Worm (Caenorhabditis elegans) whole organism, L4 larva: ENCODE results near the gene T24D5.4.

Source experiments
- D1046.2 ChIP-seq: fragments of 200-800 bp; sonication (Bioruptor generic); IDR thresholded peaks from 2 replicates; pipeline ENCODE4 v1.3.6; 2022; ENCODE audit warnings: missing genetic modification characterization, missing compliant biosample characterization
- F44E2.7 ChIP-seq: fragments of 200-800 bp; sonication (Bioruptor generic); IDR thresholded peaks from 2 replicates; pipeline ENCODE4 v2.1.2; 2022; ENCODE audit warnings: missing genetic modification characterization, missing compliant biosample characterization
- F49E8.2 ChIP-seq: sonication (generic microtip); optimal IDR thresholded peaks from 2 replicates; lab custom pipeline; 2016; ENCODE audit warnings: missing compliant biosample characterization, mild to moderate bottlenecking, missing genetic modification characterization, borderline replicate concordance
- T20F7.1 ChIP-seq: fragments of 200-800 bp; sonication (Bioruptor generic); optimal IDR thresholded peaks from 2 replicates; lab custom pipeline; 2018; ENCODE audit warnings: mild to moderate bottlenecking, missing genetic modification characterization, missing compliant biosample characterization
- T26A8.4 ChIP-seq: fragments of 200-800 bp; sonication (Bioruptor generic); IDR thresholded peaks from 2 replicates; pipeline ENCODE4 v1.3.6; 2022; ENCODE audit warnings: missing genetic modification characterization, missing compliant biosample characterization
- Y48G9A.11 ChIP-seq: fragments of 200-800 bp; sonication (Bioruptor generic); IDR thresholded peaks from 2 replicates; pipeline ENCODE4 v1.3.6; 2022; ENCODE audit warnings: missing genetic modification reagents, missing genetic modification characterization, missing compliant biosample characterization
- Y75B8A.6 ChIP-seq: fragments of 200-800 bp; sonication (Bioruptor generic); IDR thresholded peaks from 2 replicates; pipeline ENCODE4 v1.3.6; 2022; ENCODE audit warnings: missing genetic modification reagents, missing genetic modification characterization, missing compliant biosample characterization
- arid-1 ChIP-seq: fragments of 200-800 bp; sonication (Bioruptor generic); conservative IDR thresholded peaks from 2 replicates; pipeline ENCODE4 v1.3.6; 2022; ENCODE audit warnings: missing genetic modification reagents, missing genetic modification characterization, missing compliant biosample characterization
- ceh-28 ChIP-seq: fragments of 150-350 bp; optimal IDR thresholded peaks from 2 replicates; lab custom pipeline; 2014; ENCODE audit warnings: missing biosample characterization, missing genetic modification reagents, missing genetic modification characterization
- ceh-32 ChIP-seq: sonication (generic microtip); optimal IDR thresholded peaks from 2 replicates; lab custom pipeline; 2016; ENCODE audit warnings: mild to moderate bottlenecking, missing genetic modification characterization, missing compliant biosample characterization; ENCODE audit not compliant: poor library complexity
- ceh-44 ChIP-seq: fragments of 200-800 bp; sonication (Bioruptor generic); IDR thresholded peaks from 2 replicates; pipeline ENCODE4 v1.3.6; 2022; ENCODE audit warnings: missing genetic modification reagents, missing genetic modification characterization, missing compliant biosample characterization
- ceh-62 ChIP-seq: sonication (generic microtip); optimal IDR thresholded peaks from 2 replicates; lab custom pipeline; 2017; ENCODE audit warnings: missing biosample characterization, missing genetic modification characterization
- cey-2 ChIP-seq: sonication (generic microtip); optimal IDR thresholded peaks from 3 replicates; lab custom pipeline; 2017; ENCODE audit warnings: missing genetic modification characterization, mild to moderate bottlenecking, missing compliant biosample characterization, antibody characterized with exemption, borderline replicate concordance; ENCODE audit not compliant: insufficient read depth
- ctbp-1 ChIP-seq: fragments of 200-800 bp; sonication (Bioruptor generic); IDR thresholded peaks from 2 replicates; pipeline ENCODE4 v1.3.6; 2022; ENCODE audit warnings: missing genetic modification reagents, missing genetic modification characterization, missing compliant biosample characterization
- daf-12 ChIP-seq: fragments of 150-350 bp; optimal IDR thresholded peaks from 2 replicates; lab custom pipeline; 2014; ENCODE audit warnings: missing biosample characterization, missing genetic modification reagents, missing genetic modification characterization
- daf-8 ChIP-seq: fragments of 200-800 bp; sonication (Bioruptor generic); IDR thresholded peaks from 2 replicates; pipeline ENCODE4 v1.3.6; 2022; ENCODE audit warnings: missing genetic modification characterization, missing compliant biosample characterization
- dmd-6 ChIP-seq: fragments of 200-800 bp; sonication (Bioruptor generic); IDR thresholded peaks from 2 replicates; pipeline ENCODE4 v1.3.6; 2022; ENCODE audit warnings: missing genetic modification reagents, missing genetic modification characterization, missing compliant biosample characterization
- duxl-1 ChIP-seq: sonication (generic microtip); optimal IDR thresholded peaks from 2 replicates; lab custom pipeline; 2016; ENCODE audit warnings: mild to moderate bottlenecking, missing genetic modification characterization, moderate library complexity, missing compliant biosample characterization; ENCODE audit not compliant: poor library complexity
- egl-43 ChIP-seq: fragments of 200-800 bp; sonication (Bioruptor generic); IDR thresholded peaks from 2 replicates; pipeline ENCODE4 v1.3.6; 2022; ENCODE audit warnings: missing genetic modification reagents, missing genetic modification characterization, missing compliant biosample characterization
- fkh-10 ChIP-seq: fragments of 150-350 bp; optimal IDR thresholded peaks from 2 replicates; lab custom pipeline; 2014; ENCODE audit warnings: missing biosample characterization, missing genetic modification reagents, missing genetic modification characterization
- gei-8 ChIP-seq: fragments of 200-800 bp; sonication (Bioruptor generic); optimal IDR thresholded peaks from 2 replicates; lab custom pipeline; 2018; ENCODE audit warnings: mild to moderate bottlenecking, missing genetic modification characterization, missing compliant biosample characterization
- hlh-11 ChIP-seq: fragments of 200-800 bp; sonication (Bioruptor generic); optimal IDR thresholded peaks from 2 replicates; lab custom pipeline; 2018; ENCODE audit warnings: mild to moderate bottlenecking, missing genetic modification characterization, missing compliant biosample characterization
- hlh-30 ChIP-seq: sonication (generic microtip); optimal IDR thresholded peaks from 2 replicates; lab custom pipeline; 2017; ENCODE audit warnings: antibody characterized with exemption, mild to moderate bottlenecking, missing genetic modification characterization, missing compliant biosample characterization; ENCODE audit not compliant: insufficient read depth
- hmg-1.1 ChIP-seq: fragments of 200-800 bp; sonication (Bioruptor generic); IDR thresholded peaks from 2 replicates; pipeline ENCODE4 v1.3.6; 2022; ENCODE audit warnings: missing genetic modification reagents, missing genetic modification characterization, missing compliant biosample characterization
- lim-7 ChIP-seq: fragments of 200-800 bp; sonication (Bioruptor generic); IDR thresholded peaks from 2 replicates; pipeline ENCODE4 v1.3.6; 2022; ENCODE audit warnings: missing genetic modification characterization, missing compliant biosample characterization
- lin-15B ChIP-seq: fragments of 150-350 bp; sonication (generic microtip); optimal IDR thresholded peaks from 3 replicates; lab custom pipeline; 2014; ENCODE audit warnings: missing biosample characterization, missing genetic modification characterization
- lin-29 ChIP-seq: fragments of 200-800 bp; sonication (Bioruptor generic); IDR thresholded peaks from 2 replicates; pipeline ENCODE4 v1.3.6; 2022; ENCODE audit warnings: missing genetic modification reagents, missing genetic modification characterization, missing compliant biosample characterization
- lin-39 ChIP-seq: fragments of 150-350 bp; optimal IDR thresholded peaks from 2 replicates; lab custom pipeline; 2014; ENCODE audit warnings: missing biosample characterization, missing genetic modification reagents, missing genetic modification characterization
- lir-3 ChIP-seq: sonication (generic microtip); optimal IDR thresholded peaks from 2 replicates; lab custom pipeline; 2016; ENCODE audit warnings: mild to moderate bottlenecking, missing genetic modification characterization, missing compliant biosample characterization
- lsy-2 ChIP-seq, 2 experiments: fragments of 150-350 bp in 1 of 2; sonication (generic microtip) in 1 of 2; optimal IDR thresholded peaks; 2 replicates each; lab custom pipeline; 2014 to 2017; ENCODE audit warnings: missing biosample characterization in 2 of 2, missing genetic modification characterization in 2 of 2
- mdl-1 ChIP-seq, 2 experiments: fragments of 150-350 bp in 1 of 2; sonication (generic microtip) in 1 of 2; optimal IDR thresholded peaks; 2 replicates each; lab custom pipeline; 2014 to 2017; ENCODE audit warnings: missing biosample characterization in 2 of 2, missing genetic modification characterization in 2 of 2
- mep-1 ChIP-seq: fragments of 150-350 bp; sonication (generic microtip); optimal IDR thresholded peaks from 3 replicates; lab custom pipeline; 2014; ENCODE audit warnings: missing biosample characterization, missing genetic modification characterization
- mes-2 ChIP-seq: sonication (generic microtip); optimal IDR thresholded peaks from 2 replicates; lab custom pipeline; 2016; ENCODE audit warnings: missing genotype, mild to moderate bottlenecking, missing genetic modification characterization, missing compliant biosample characterization; ENCODE audit not compliant: poor library complexity, severe bottlenecking
- nhr-111 ChIP-seq: fragments of 200-800 bp; sonication (Bioruptor generic); optimal IDR thresholded peaks from 2 replicates; lab custom pipeline; 2018; ENCODE audit warnings: mild to moderate bottlenecking, missing genetic modification characterization, missing compliant biosample characterization
- nhr-237 ChIP-seq: sonication (generic microtip); optimal IDR thresholded peaks from 2 replicates; lab custom pipeline; 2017; ENCODE audit warnings: missing biosample characterization, missing genetic modification characterization
- nhr-48 ChIP-seq: sonication (generic microtip); optimal IDR thresholded peaks from 2 replicates; lab custom pipeline; 2016; ENCODE audit warnings: mild to moderate bottlenecking, missing genetic modification characterization, missing compliant biosample characterization
- nhr-6 ChIP-seq: fragments of 150-350 bp; optimal IDR thresholded peaks from 2 replicates; lab custom pipeline; 2014; ENCODE audit warnings: missing biosample characterization, missing genetic modification characterization
- nhr-76 ChIP-seq: fragments of 150-350 bp; optimal IDR thresholded peaks from 2 replicates; lab custom pipeline; 2014; ENCODE audit warnings: missing biosample characterization, missing genetic modification characterization
- nhr-77 ChIP-seq: fragments of 150-350 bp; optimal IDR thresholded peaks from 2 replicates; lab custom pipeline; 2014; ENCODE audit warnings: missing biosample characterization, missing genetic modification characterization
- php-3 ChIP-seq: fragments of 200-800 bp; sonication (Bioruptor generic); IDR thresholded peaks from 2 replicates; pipeline ENCODE4 v1.3.6; 2022; ENCODE audit warnings: missing genetic modification reagents, missing genetic modification characterization, missing compliant biosample characterization
- pqm-1 ChIP-seq: sonication (generic microtip); optimal IDR thresholded peaks from 2 replicates; lab custom pipeline; 2017; ENCODE audit warnings: missing biosample characterization, missing genetic modification characterization
- skn-1 ChIP-seq: fragments of 150-350 bp; optimal IDR thresholded peaks from 2 replicates; lab custom pipeline; 2014; ENCODE audit warnings: missing biosample characterization, missing genetic modification characterization
- snpc-1.2 ChIP-seq: fragments of 200-800 bp; sonication (Bioruptor generic); IDR thresholded peaks from 2 replicates; pipeline ENCODE4 v1.3.6; 2022; ENCODE audit warnings: missing genetic modification reagents, missing genetic modification characterization, missing compliant biosample characterization
- snpc-4 ChIP-seq: fragments of 150-350 bp; optimal IDR thresholded peaks from 2 replicates; lab custom pipeline; 2014; ENCODE audit warnings: missing biosample characterization, missing genetic modification characterization
- spr-3 ChIP-seq: fragments of 200-800 bp; sonication (Bioruptor generic); optimal IDR thresholded peaks from 2 replicates; lab custom pipeline; 2018; ENCODE audit warnings: mild to moderate bottlenecking, missing genetic modification characterization, missing compliant biosample characterization
- tag-97 ChIP-seq: fragments of 200-800 bp; sonication (Bioruptor generic); IDR thresholded peaks from 2 replicates; pipeline ENCODE4 v1.3.6; 2022; ENCODE audit warnings: missing genetic modification characterization, missing compliant biosample characterization
- tra-1 ChIP-seq: fragments of 200-800 bp; sonication (Bioruptor generic); IDR thresholded peaks from 2 replicates; pipeline ENCODE4 v1.3.6; 2022; ENCODE audit warnings: missing genetic modification reagents, missing genetic modification characterization, missing compliant biosample characterization
- vab-7 ChIP-seq: fragments of 200-800 bp; sonication (Bioruptor generic); IDR thresholded peaks from 2 replicates; pipeline ENCODE4 v1.3.6; 2022; ENCODE audit warnings: missing genetic modification reagents, missing genetic modification characterization, missing compliant biosample characterization
- zfp-3 ChIP-seq: fragments of 200-800 bp; sonication (Bioruptor generic); conservative IDR thresholded peaks from 2 replicates; pipeline ENCODE4 v1.3.6; 2022; ENCODE audit warnings: missing genetic modification reagents, missing genetic modification characterization, missing compliant biosample characterization
- zip-11 ChIP-seq: fragments of 200-800 bp; sonication (Bioruptor generic); IDR thresholded peaks from 2 replicates; pipeline ENCODE4 v1.3.6; 2022; ENCODE audit warnings: missing genetic modification characterization, missing compliant biosample characterization
- zip-2 ChIP-seq: fragments of 150-350 bp; optimal IDR thresholded peaks from 2 replicates; lab custom pipeline; 2014; ENCODE audit warnings: missing biosample characterization, missing genetic modification characterization
- ztf-11 ChIP-seq: fragments of 150-350 bp; optimal IDR thresholded peaks from 2 replicates; lab custom pipeline; 2014; ENCODE audit warnings: missing biosample characterization, missing genetic modification characterization

T24D5.4 gene

DNA sequence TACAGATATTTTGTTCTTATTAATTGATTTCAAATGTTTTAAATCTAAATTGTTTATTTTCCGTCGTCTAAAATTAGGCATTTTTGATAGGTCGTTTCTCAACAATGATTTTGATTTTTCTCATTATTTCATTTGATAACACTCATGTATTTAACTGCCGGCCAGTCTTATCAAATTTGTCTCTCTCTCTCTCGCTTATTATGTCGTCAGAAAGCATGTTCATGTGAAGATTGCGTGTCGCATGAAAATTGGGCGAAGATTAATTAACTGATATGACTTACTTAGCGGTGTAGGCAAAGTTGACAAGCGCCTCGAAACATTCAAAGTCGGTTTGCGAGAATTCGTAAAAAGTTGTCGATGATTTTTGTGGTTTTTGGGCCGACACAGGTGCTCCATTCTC, 30.8 kb downstream of the T24D5.4 start (continued):
- TF ChIP-seq hmg-1.1 = no peak
- TF ChIP-seq F49E8.2 (tag; lab: Kevin White, UChicago) = no peak
- TF ChIP-seq ceh-28 (tag; lab: Kevin White, UChicago) = no peak
- TF ChIP-seq pqm-1 (tag; lab: Kevin White, UChicago) = peak; percentile 85
- peak; percentile 56 for TF ChIP-seq hlh-30 (tag; lab: Kevin White, UChicago)
- TF ChIP-seq fkh-10 (GFP tag; lab: Kevin White, UChicago) = no peak
- 0 out of 2 replicates have a peak, but pooled peaks have one; percentile 51 for TF ChIP-seq tra-1 (GFP tag; lab: Robert Waterston, UW)
- TF ChIP-seq nhr-6 = no peak
- no peak for TF ChIP-seq cey-2 (tag; lab: Kevin White, UChicago)
- no peak for TF ChIP-seq Y75B8A.6 (GFP tag; lab: Robert Waterston, UW)
- 0 out of 2 replicates have a peak, but pooled peaks have one; percentile 17 for TF ChIP-seq D1046.2
- TF ChIP-seq ceh-32 = no peak
- no peak for TF ChIP-seq snpc-4 (tag; lab: Kevin White, UChicago)
- no peak for TF ChIP-seq F44E2.7 (GFP tag; lab: Robert Waterston, UW)
- TF ChIP-seq ceh-62 (tag; lab: Kevin White, UChicago) = no peak
- no peak for TF ChIP-seq arid-1
- TF ChIP-seq ceh-44 (GFP tag; lab: Robert Waterston, UW) = no peak
- TF ChIP-seq nhr-237 (tag; lab: Kevin White, UChicago) = no peak
- TF ChIP-seq nhr-77 (tag; lab: Kevin White, UChicago) = peak; percentile 70
- no peak for TF ChIP-seq daf-12 (tag; lab: Kevin White, UChicago)
- TF ChIP-seq hlh-11 (tag; lab: Kevin White, UChicago) = peak; percentile 81
- TF ChIP-seq mes-2 = peak; percentile 17
- TF ChIP-seq gei-8 (GFP tag; lab: Kevin White, UChicago) = no peak
- TF ChIP-seq T26A8.4 = no peak
- TF ChIP-seq spr-3 = no peak
- TF ChIP-seq duxl-1 = no peak
- TF ChIP-seq zip-2 (tag; lab: Kevin White, UChicago) = peak; percentile 15
- TF ChIP-seq vab-7 (GFP tag; lab: Robert Waterston, UW) = no peak
- TF ChIP-seq tag-97 (GFP tag; lab: Robert Waterston, UW) = no peak
- TF ChIP-seq skn-1 (tag; lab: Kevin White, UChicago) = no peak
- TF ChIP-seq lir-3 (tag; lab: Kevin White, UChicago) = no peak
- TF ChIP-seq T20F7.1 (GFP tag; lab: Kevin White, UChicago) = peak; percentile 24
- no peak for TF ChIP-seq snpc-1.2 (GFP tag; lab: Robert Waterston, UW)
- no peak for TF ChIP-seq lin-39
- peak; percentile 20 for TF ChIP-seq mep-1 (tag; lab: Kevin White, UChicago)
- no peak for TF ChIP-seq nhr-111 (GFP tag; lab: Kevin White, UChicago)
- TF ChIP-seq dmd-6 (GFP tag; lab: Robert Waterston, UW) = peak; percentile 85
- TF ChIP-seq Y48G9A.11 (GFP tag; lab: Robert Waterston, UW) = no peak
- no peak for TF ChIP-seq lin-15B (tag; lab: Kevin White, UChicago)
- TF ChIP-seq lim-7 (GFP tag; lab: Robert Waterston, UW) = no peak
- TF ChIP-seq mdl-1 (tag; optimal IDR thresholded peaks at IDR 0.05; lab: Kevin White, UChicago) = peak in 1 of 2 experiments; percentile 69
- no peak for TF ChIP-seq lin-29
- no peak for TF ChIP-seq nhr-48
- no peak for TF ChIP-seq egl-43
- TF ChIP-seq ctbp-1 (GFP tag; lab: Robert Waterston, UW) = no peak
- TF ChIP-seq nhr-76 (tag; lab: Kevin White, UChicago) = no peak
- TF ChIP-seq lsy-2 (tag; optimal IDR thresholded peaks at IDR 0.05; lab: Kevin White, UChicago) = no peak
- no peak for TF ChIP-seq zip-11 (GFP tag; lab: Robert Waterston, UW)
- TF ChIP-seq ztf-11 (tag; lab: Kevin White, UChicago) = no peak
- TF ChIP-seq zfp-3 = no peak
- no peak for TF ChIP-seq daf-8 (GFP tag; lab: Robert Waterston, UW)
- peak; percentile 36; the same call in 1 of the 2 replicates for TF ChIP-seq php-3 (GFP tag; lab: Robert Waterston, UW)
